Worm (Caenorhabditis elegans) whole organism, L3 larva: ENCODE measurements around the gene Y38H8A.7.

Source experiments
- ama-1 ChIP-seq: fragments of 150-350 bp; optimal IDR thresholded peaks from 2 replicates; lab custom pipeline; 2018
- nhr-28 ChIP-seq: fragments of 150-350 bp; optimal IDR thresholded peaks from 2 replicates; lab custom pipeline; 2014; ENCODE audit warnings: missing biosample characterization, missing genetic modification characterization
- unc-62 ChIP-seq: fragments of 150-350 bp; sonication (generic microtip); optimal IDR thresholded peaks from 4 replicates; lab custom pipeline; 2014; ENCODE audit warnings: missing biosample characterization, missing genetic modification reagents, missing genetic modification characterization

DNA sequence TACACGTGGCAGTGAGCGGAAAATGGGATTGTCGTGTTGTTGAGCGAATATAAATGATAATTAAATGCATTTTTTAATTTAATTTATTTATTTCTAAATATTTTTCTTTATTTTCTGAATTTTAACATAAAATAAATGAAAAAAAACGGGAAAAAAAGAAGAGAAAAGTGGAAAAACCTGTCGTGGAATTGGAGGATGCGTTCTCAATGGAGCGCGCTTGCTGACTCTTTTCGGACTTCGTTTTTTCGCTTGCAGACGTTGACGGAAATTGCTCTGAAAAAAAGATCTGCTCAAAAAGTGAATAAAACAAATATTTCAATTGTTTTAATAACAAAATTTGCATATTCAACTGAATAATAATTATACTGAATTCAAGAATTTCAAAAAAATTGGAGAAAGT lies 1.8 kb upstream of the Y38H8A.7 start:
- TF ChIP-seq ama-1, result no peak
- TF ChIP-seq nhr-28 (tag; lab: Kevin White, UChicago), result no peak
- TF ChIP-seq unc-62, result no peak
